Fruit fly (Drosophila melanogaster) whole organism, adult: ENCODE results near the gene CG17721.

Source experiments
- CG11617 ChIP-seq: fragments of 200-800 bp; sonication (Bioruptor generic); optimal IDR thresholded peaks from 2 replicates; lab custom pipeline; 2017; ENCODE audit warnings: mild to moderate bottlenecking, missing biosample characterization, missing genetic modification reagents, missing genetic modification characterization
- CG12768 ChIP-seq: fragments of 200-800 bp; sonication (Bioruptor generic); optimal IDR thresholded peaks from 2 replicates; lab custom pipeline; 2017; ENCODE audit warnings: missing biosample characterization, missing genetic modification characterization, mild to moderate bottlenecking, moderate library complexity, missing genetic modification reagents
- CG14711 ChIP-seq: fragments of 200-800 bp; sonication (Bioruptor generic); optimal IDR thresholded peaks from 2 replicates; lab custom pipeline; 2018; ENCODE audit warnings: missing biosample characterization, mild to moderate bottlenecking, missing genetic modification characterization, moderate library complexity
- CG1620 ChIP-seq: fragments of 200-800 bp; sonication (Bioruptor generic); optimal IDR thresholded peaks from 2 replicates; lab custom pipeline; 2016; ENCODE audit warnings: missing biosample characterization, missing genetic modification characterization
- CG33017 ChIP-seq: fragments of 200-800 bp; sonication (Bioruptor generic); optimal IDR thresholded peaks from 2 replicates; lab custom pipeline; 2018; ENCODE audit warnings: missing biosample characterization, mild to moderate bottlenecking, missing genetic modification characterization, moderate library complexity
- CG5204 ChIP-seq: fragments of 200-800 bp; sonication (Bioruptor generic); optimal IDR thresholded peaks from 2 replicates; lab custom pipeline; 2016; ENCODE audit warnings: missing biosample characterization, missing genetic modification characterization
- CG7045 ChIP-seq: fragments of 200-800 bp; sonication (Bioruptor generic); optimal IDR thresholded peaks from 2 replicates; lab custom pipeline; 2017; ENCODE audit warnings: missing biosample characterization, mild to moderate bottlenecking, missing genetic modification characterization
- CG7101 ChIP-seq: fragments of 200-800 bp; sonication (Bioruptor generic); optimal IDR thresholded peaks from 2 replicates; lab custom pipeline; 2018; ENCODE audit warnings: missing biosample characterization, mild to moderate bottlenecking, missing genetic modification characterization, moderate library complexity
- Clk ChIP-seq: fragments of 200-800 bp; sonication (Bioruptor generic); optimal IDR thresholded peaks from 2 replicates; lab custom pipeline; 2017; ENCODE audit warnings: missing biosample characterization, missing genetic modification characterization
- Crg-1 ChIP-seq: fragments of 200-800 bp; sonication (Bioruptor generic); optimal IDR thresholded peaks from 2 replicates; lab custom pipeline; 2016; ENCODE audit warnings: missing biosample characterization, missing genetic modification characterization
- Hr96 ChIP-seq: fragments of 200-800 bp; sonication (Bioruptor generic); optimal IDR thresholded peaks from 2 replicates; lab custom pipeline; 2016; ENCODE audit warnings: missing biosample characterization, missing genetic modification characterization
- Mnt ChIP-seq: fragments of 200-800 bp; sonication (Bioruptor generic); optimal IDR thresholded peaks from 2 replicates; lab custom pipeline; 2016; ENCODE audit warnings: missing biosample characterization, mild to moderate bottlenecking, missing genetic modification characterization
- bab1 ChIP-seq: fragments of 200-800 bp; sonication (Bioruptor generic); optimal IDR thresholded peaks from 3 replicates; lab custom pipeline; 2019; ENCODE audit warnings: missing biosample characterization, mild to moderate bottlenecking, missing genetic modification characterization, moderate library complexity
- cic ChIP-seq: fragments of 200-800 bp; sonication (Bioruptor generic); optimal IDR thresholded peaks from 2 replicates; lab custom pipeline; 2017; ENCODE audit warnings: missing biosample characterization, mild to moderate bottlenecking, missing genetic modification characterization, moderate library complexity
- cnc ChIP-seq, 2 experiments: fragments of >200 bp; optimal IDR thresholded peaks; 2 replicates each; lab custom pipeline; 2017
- kay ChIP-seq: fragments of 200-800 bp; sonication (Bioruptor generic); peaks from one replicate; lab custom pipeline; 2016; ENCODE audit warnings: missing biosample characterization, missing genetic modification characterization, borderline replicate concordance
- ovo ChIP-seq: fragments of 200-800 bp; sonication (Bioruptor generic); optimal IDR thresholded peaks from 2 replicates; lab custom pipeline; 2016; ENCODE audit warnings: missing biosample characterization, missing genetic modification characterization
- pad ChIP-seq: fragments of 200-800 bp; sonication (Bioruptor generic); optimal IDR thresholded peaks from 3 replicates; lab custom pipeline; 2017; ENCODE audit warnings: missing biosample characterization, missing genetic modification characterization, mild to moderate bottlenecking, moderate library complexity, missing genetic modification reagents
- tj ChIP-seq: fragments of 200-800 bp; sonication (Bioruptor generic); optimal IDR thresholded peaks from 3 replicates; lab custom pipeline; 2017; ENCODE audit warnings: missing biosample characterization, mild to moderate bottlenecking, missing genetic modification characterization, moderate library complexity
- toe ChIP-seq: fragments of 200-800 bp; sonication (Bioruptor generic); optimal IDR thresholded peaks from 2 replicates; lab custom pipeline; 2016; ENCODE audit warnings: missing biosample characterization, missing genetic modification characterization

CG17721 gene

DNA sequence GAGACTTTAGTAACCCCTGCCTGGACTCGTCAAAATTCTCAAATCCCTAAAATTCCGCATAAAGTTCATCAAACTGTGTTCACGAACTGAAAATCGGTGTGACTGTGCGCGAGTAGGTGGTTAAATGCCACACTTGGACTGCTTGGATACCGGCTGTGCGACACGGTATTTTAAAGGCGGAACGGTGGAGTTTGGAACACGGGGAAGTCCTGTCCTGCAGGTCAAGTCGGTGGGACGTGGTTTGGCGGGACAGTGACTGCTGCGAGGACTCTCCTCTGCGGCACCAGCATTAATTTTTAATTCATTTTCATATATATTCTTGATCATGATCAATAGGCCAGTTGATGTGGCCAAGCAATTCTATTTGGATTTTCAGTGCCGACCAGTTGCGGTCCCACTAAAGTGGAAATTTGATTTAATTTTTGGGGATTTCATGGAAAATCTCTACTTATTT is at the start of gene CG17721, which contains the start of gene Arfip:
Gene CG17721 (plus strand): TSS at position 223 of the 454 bp plus-strand sequence.
Gene Arfip (minus strand): TSS at position 96 of the 454 bp plus-strand sequence.
- TF ChIP-seq CG14711 (tag; lab: Kevin White, UChicago) (no peak), Clk (GFP tag; lab: Kevin White, UChicago) (no peak), bab1 (GFP tag; lab: Kevin White, UChicago) (no peak), Mnt (no peak), ovo (GFP tag; lab: Kevin White, UChicago) (no peak), cnc (optimal IDR thresholded peaks at IDR 0.05; lab: Kevin White, UChicago) (no peak), pad (GFP tag; lab: Kevin White, UChicago) (no peak), CG1620 (GFP tag; lab: Kevin White, UChicago) (no peak), CG5204 (GFP tag; lab: Kevin White, UChicago) (no peak)

DNA sequence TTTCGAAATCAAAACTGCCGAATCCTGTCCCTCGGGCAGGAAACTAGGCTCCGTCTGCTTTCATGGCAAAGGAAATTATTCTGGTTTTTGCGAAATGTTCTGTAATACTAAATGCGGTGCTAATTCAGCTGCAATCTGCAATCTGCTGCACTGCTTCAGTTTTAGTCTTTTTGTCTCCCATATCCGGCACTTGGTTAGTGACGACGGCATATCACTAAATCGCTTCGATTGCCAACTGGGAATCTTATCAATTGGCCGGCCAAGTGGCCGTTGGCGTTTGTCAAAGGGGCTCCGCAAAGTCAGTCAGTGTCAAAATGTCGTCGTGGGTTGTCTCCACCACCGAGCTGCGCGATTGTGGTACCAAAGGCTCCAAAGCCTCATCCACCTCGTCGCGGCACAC is 39.1 kb upstream of the CG17721 start, which contains the start of gene CG18577:
Gene CG18577 (plus strand): TSS at position 301 of the 400 bp plus-strand sequence.
- TF ChIP-seq cic (GFP tag; lab: Kevin White, UChicago), result peak; percentile 80
- no peak for TF ChIP-seq Mnt

- peak; percentile 89 for TF ChIP-seq Hr96 (GFP tag; lab: Kevin White, UChicago)
- peak; percentile 99 for TF ChIP-seq CG12768 (GFP tag; lab: Kevin White, UChicago)
- peak; percentile 96 for TF ChIP-seq CG14711 (tag; lab: Kevin White, UChicago)
- TF ChIP-seq ovo (GFP tag; lab: Kevin White, UChicago), result peak; percentile 88
- peak; percentile 100 for TF ChIP-seq CG7045 (GFP tag; lab: Kevin White, UChicago)
- TF ChIP-seq CG1620 (GFP tag; lab: Kevin White, UChicago), result peak; percentile 84
- peak; percentile 83 for TF ChIP-seq toe
- TF ChIP-seq CG33017 (tag; lab: Kevin White, UChicago), result peak; percentile 97
- TF ChIP-seq pad (GFP tag; lab: Kevin White, UChicago), result peak; percentile 93
- peak; percentile 98 for TF ChIP-seq CG7101 (tag; lab: Kevin White, UChicago)
- peak; percentile 96 for TF ChIP-seq kay (GFP tag; lab: Kevin White, UChicago)
- peak; percentile 98 for TF ChIP-seq CG11617 (GFP tag; lab: Kevin White, UChicago)
- TF ChIP-seq Mnt, result no peak
- peak; percentile 80 for TF ChIP-seq Crg-1 (GFP tag; lab: Kevin White, UChicago)
- TF ChIP-seq bab1 (GFP tag; lab: Kevin White, UChicago), result peak; percentile 95
- peak; percentile 98 for TF ChIP-seq Clk (GFP tag; lab: Kevin White, UChicago)
- TF ChIP-seq tj (GFP tag; lab: Kevin White, UChicago), result peak; percentile 89
- peak; percentile 98 for TF ChIP-seq cic (GFP tag; lab: Kevin White, UChicago)
- TF ChIP-seq cnc (optimal IDR thresholded peaks at IDR 0.05; lab: Kevin White, UChicago), result no peak
- peak; percentile 94 for TF ChIP-seq CG5204 (GFP tag; lab: Kevin White, UChicago)
Measured at dm6 chr3R:11196648-11197388, 38.1 kb upstream of the CG17721 start.

DNA sequence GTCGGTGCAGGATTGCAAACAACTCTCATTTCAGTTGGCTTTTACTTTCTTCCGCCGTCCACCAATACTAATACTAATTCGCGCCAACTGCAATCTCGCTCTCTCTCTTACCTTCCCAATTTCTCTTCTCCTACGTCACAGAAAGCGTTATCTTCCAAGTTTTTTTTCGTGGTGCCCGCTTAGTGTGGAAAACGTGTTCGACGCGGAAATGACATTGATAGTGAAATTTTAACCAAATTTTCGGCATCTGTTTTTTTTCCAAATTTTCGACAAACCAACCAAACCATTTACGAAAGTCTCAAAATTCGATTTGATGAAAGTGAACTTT is 37.6 kb upstream of the CG17721 start, which contains the start of gene cu:
Gene cu (plus strand): TSS at position 204 of the 328 bp plus-strand sequence.
- peak; percentile 83 for TF ChIP-seq Mnt
- TF ChIP-seq Clk (GFP tag; lab: Kevin White, UChicago), result no peak

dm6 chr3R:11198062-11198472 is 36.9 kb upstream of the CG17721 start:
- no peak for TF ChIP-seq CG11617 (GFP tag; lab: Kevin White, UChicago)
- no peak for TF ChIP-seq CG5204 (GFP tag; lab: Kevin White, UChicago)
- TF ChIP-seq cnc (optimal IDR thresholded peaks at IDR 0.05; lab: Kevin White, UChicago), result no peak
- TF ChIP-seq CG33017 (tag; lab: Kevin White, UChicago), result no peak
- TF ChIP-seq Crg-1 (GFP tag; lab: Kevin White, UChicago), result no peak
- TF ChIP-seq pad (GFP tag; lab: Kevin White, UChicago), result peak; percentile 50
- peak; percentile 9 for TF ChIP-seq CG7045 (GFP tag; lab: Kevin White, UChicago)
- TF ChIP-seq CG1620 (GFP tag; lab: Kevin White, UChicago), result no peak
- TF ChIP-seq bab1 (GFP tag; lab: Kevin White, UChicago), result peak; percentile 55
- TF ChIP-seq CG12768 (GFP tag; lab: Kevin White, UChicago), result no peak
- TF ChIP-seq Mnt, result peak; percentile 95
- no peak for TF ChIP-seq Clk (GFP tag; lab: Kevin White, UChicago)
- TF ChIP-seq ovo (GFP tag; lab: Kevin White, UChicago), result no peak
- peak; percentile 92 for TF ChIP-seq cic (GFP tag; lab: Kevin White, UChicago)
- TF ChIP-seq Hr96 (GFP tag; lab: Kevin White, UChicago), result no peak
- TF ChIP-seq kay (GFP tag; lab: Kevin White, UChicago), result peak; percentile 68
- peak; percentile 81 for TF ChIP-seq tj (GFP tag; lab: Kevin White, UChicago)
- no peak for TF ChIP-seq toe
- TF ChIP-seq CG14711 (tag; lab: Kevin White, UChicago), result no peak
- TF ChIP-seq CG7101 (tag; lab: Kevin White, UChicago), result no peak

- TF ChIP-seq cnc (optimal IDR thresholded peaks at IDR 0.05; lab: Kevin White, UChicago) (no peak), CG33017 (tag; lab: Kevin White, UChicago) (peak; percentile 23), CG5204 (GFP tag; lab: Kevin White, UChicago) (no peak), pad (GFP tag; lab: Kevin White, UChicago) (no peak), cic (GFP tag; lab: Kevin White, UChicago) (peak; percentile 77), Hr96 (GFP tag; lab: Kevin White, UChicago) (no peak), kay (GFP tag; lab: Kevin White, UChicago) (peak; percentile 66), CG7045 (GFP tag; lab: Kevin White, UChicago) (peak; percentile 0)
Measured at dm6 chr3R:11199227-11199835, 35.6 kb upstream of the CG17721 start.
